Fruit fly (Drosophila melanogaster) whole organism, prepupa: ENCODE measurements around the gene knk.

Source experiments
- CG11294 ChIP-seq: fragments of 200-800 bp; sonication (Bioruptor generic); IDR thresholded peaks from 2 replicates; pipeline ENCODE4 v1.3.6; 2022; ENCODE audit warnings: missing biosample characterization, missing genetic modification characterization
- CG16779 ChIP-seq: fragments of 200-800 bp; sonication (Bioruptor generic); optimal IDR thresholded peaks from 3 replicates; lab custom pipeline; 2017; ENCODE audit warnings: missing biosample characterization, mild to moderate bottlenecking, missing genetic modification characterization
- CG4318 ChIP-seq: fragments of 200-800 bp; sonication (Bioruptor generic); optimal IDR thresholded peaks from 3 replicates; lab custom pipeline; 2017; ENCODE audit warnings: missing biosample characterization, mild to moderate bottlenecking, missing genetic modification characterization
- Eip93F ChIP-seq: fragments of 200-800 bp; sonication (Bioruptor generic); optimal IDR thresholded peaks from 2 replicates; lab custom pipeline; 2016; ENCODE audit warnings: missing biosample characterization, mild to moderate bottlenecking, missing genetic modification characterization
- Ets21C ChIP-seq: fragments of 200-800 bp; sonication (Bioruptor generic); optimal IDR thresholded peaks from 3 replicates; lab custom pipeline; 2016; ENCODE audit warnings: missing biosample characterization, missing genetic modification characterization
- Gug ChIP-seq: fragments of 200-800 bp; sonication (Bioruptor generic); IDR thresholded peaks from 2 replicates; pipeline ENCODE4 v1.3.6; 2022; ENCODE audit warnings: missing biosample characterization, missing genetic modification characterization
- Hr4 ChIP-seq: fragments of 200-800 bp; sonication (Bioruptor generic); optimal IDR thresholded peaks from 3 replicates; lab custom pipeline; 2016; ENCODE audit warnings: missing biosample characterization, missing genetic modification characterization
- Lpt ChIP-seq: fragments of 200-800 bp; sonication (Bioruptor generic); optimal IDR thresholded peaks from 3 replicates; lab custom pipeline; 2016; ENCODE audit warnings: missing biosample characterization, missing genetic modification characterization
- OdsH ChIP-seq: fragments of 200-800 bp; sonication (Bioruptor generic); optimal IDR thresholded peaks from 3 replicates; lab custom pipeline; 2016; ENCODE audit warnings: missing biosample characterization, missing genetic modification characterization
- Smox ChIP-seq: fragments of 200-800 bp; sonication (Bioruptor generic); optimal IDR thresholded peaks from 3 replicates; lab custom pipeline; 2016; ENCODE audit warnings: missing biosample characterization, missing genetic modification characterization
- Sox14 ChIP-seq: fragments of 200-800 bp; sonication (Bioruptor generic); optimal IDR thresholded peaks from 3 replicates; lab custom pipeline; 2016; ENCODE audit warnings: missing biosample characterization, missing genetic modification characterization
- eg ChIP-seq: fragments of 200-800 bp; sonication (Bioruptor generic); IDR thresholded peaks from 3 replicates; pipeline ENCODE4 v1.3.6; 2022; ENCODE audit warnings: missing biosample characterization, missing genetic modification characterization
- spab ChIP-seq: fragments of 200-800 bp; sonication (Bioruptor generic); optimal IDR thresholded peaks from 2 replicates; lab custom pipeline; 2017; ENCODE audit warnings: missing biosample characterization, mild to moderate bottlenecking, missing genetic modification characterization, missing genetic modification reagents
- topi ChIP-seq: fragments of 200-800 bp; sonication (Bioruptor generic); optimal IDR thresholded peaks from 3 replicates; lab custom pipeline; 2016; ENCODE audit warnings: missing biosample characterization, missing genetic modification characterization

dm6 chr3R:10100498-10101196 lies 24.8 kb downstream of the knk start:
- TF ChIP-seq Gug, result no peak
- no peak for TF ChIP-seq OdsH (GFP tag; lab: Kevin White, UChicago)
- TF ChIP-seq Sox14 (GFP tag; lab: Kevin White, UChicago), result no peak
- TF ChIP-seq CG16779 (tag; lab: Kevin White, UChicago), result no peak
- no peak for TF ChIP-seq topi (GFP tag; lab: Kevin White, UChicago)
- TF ChIP-seq Smox (GFP tag; lab: Kevin White, UChicago), result no peak
- TF ChIP-seq CG4318 (GFP tag; lab: Kevin White, UChicago), result no peak
- no peak for TF ChIP-seq spab (GFP tag; lab: Kevin White, UChicago)
- TF ChIP-seq Ets21C, result no peak
- TF ChIP-seq CG11294 (GFP tag; lab: Robert Waterston, UW), result no peak
- TF ChIP-seq Eip93F (GFP tag; lab: Kevin White, UChicago), result no peak
- TF ChIP-seq Lpt (GFP tag; lab: Kevin White, UChicago), result no peak
- TF ChIP-seq eg, result no peak
- no peak for TF ChIP-seq Hr4 (GFP tag; lab: Kevin White, UChicago)
